Fruit fly (Drosophila melanogaster) Kc167 (cell line): ENCODE measurements around the gene Pop4.

Experiments
- Sin3A ChIP-seq: fragments of >200 bp; optimal IDR thresholded peaks from 2 replicates; lab custom pipeline; 2018; ENCODE audit warnings: missing external identifiers
- insv ChIP-seq: fragments of >200 bp; optimal IDR thresholded peaks from 3 replicates; lab custom pipeline; 2018; ENCODE audit warnings: missing external identifiers

dm6 chr3L:7996364-7996763 lies 17.9 kb upstream of the Pop4 start:
- TF ChIP-seq Sin3A (lab: Kevin White, UChicago) (no peak), insv (lab: Kevin White, UChicago) (no peak)
